Worm (Caenorhabditis elegans): ENCODE measurements around the gene tkr-3.

The tkr-3 gene

ce11 chrIV:5131781-5132180, 9.9 kb upstream of the tkr-3 start:
- TF ChIP-seq nhr-23 (tag; optimal IDR thresholded peaks at IDR 0.05), result peak; percentile 36
- peak in 2 of 3 experiments; percentile 43 to 80 for TF ChIP-seq elt-3 (tag; optimal IDR thresholded peaks at IDR 0.05)
- TF ChIP-seq fkh-2 (tag; optimal IDR thresholded peaks at IDR 0.05), result no peak
- TF ChIP-seq elt-2 (tag; optimal IDR thresholded peaks at IDR 0.05), result peak; percentile 1

- TF ChIP-seq nhr-11 (tag; optimal IDR thresholded peaks at IDR 0.05), result no peak
- TF ChIP-seq sea-2 (GFP tag; optimal IDR thresholded peaks at IDR 0.05), result no peak
- TF ChIP-seq snpc-4 (tag; optimal IDR thresholded peaks at IDR 0.05), result no peak
- TF ChIP-seq ceh-82 (tag; optimal IDR thresholded peaks at IDR 0.05), result no peak
- no peak for TF ChIP-seq nhr-77 (tag; optimal IDR thresholded peaks at IDR 0.05)
- TF ChIP-seq zag-1 (tag; optimal IDR thresholded peaks at IDR 0.05), result no peak
- TF ChIP-seq lsy-12 (tag; optimal IDR thresholded peaks at IDR 0.05), result no peak
- TF ChIP-seq jun-1 (tag; optimal IDR thresholded peaks at IDR 0.05), result no peak
- TF ChIP-seq elt-1 (tag; optimal IDR thresholded peaks at IDR 0.05), result no peak
- no peak for TF ChIP-seq pha-4 (tag; optimal IDR thresholded peaks at IDR 0.05)
- no peak for TF ChIP-seq fkh-10 (GFP tag; optimal IDR thresholded peaks at IDR 0.05)
- TF ChIP-seq elt-3 (tag; optimal IDR thresholded peaks at IDR 0.05), result no peak
- no peak for TF ChIP-seq nhr-12 (tag; optimal IDR thresholded peaks at IDR 0.05)
- TF ChIP-seq nhr-76 (tag; optimal IDR thresholded peaks at IDR 0.05), result no peak
- no peak for TF ChIP-seq egl-5 (tag; optimal IDR thresholded peaks at IDR 0.05)
Measured at ce11 chrIV:5111533-5111932, 10.4 kb downstream of the tkr-3 start, which contains the start of gene AC7.3. TSS of gene AC7.3 (plus strand) at chrIV:5111833.

ce11 chrIV:5110391-5110930, 11.4 kb downstream of the tkr-3 start:
- peak; percentile 28 for TF ChIP-seq egl-5 (tag; optimal IDR thresholded peaks at IDR 0.05)
- TF ChIP-seq lin-39 (tag; optimal IDR thresholded peaks at IDR 0.05), result peak; percentile 12
- no peak for TF ChIP-seq elt-2 (tag; optimal IDR thresholded peaks at IDR 0.05)

ce11 chrIV:5109943-5110342, 12.0 kb downstream of the tkr-3 start:
- TF ChIP-seq unc-39 (tag; optimal IDR thresholded peaks at IDR 0.05), result no peak
- TF ChIP-seq ceh-9 (tag; optimal IDR thresholded peaks at IDR 0.05), result no peak
- no peak for TF ChIP-seq nhr-77 (tag; optimal IDR thresholded peaks at IDR 0.05)
- TF ChIP-seq snpc-4 (tag; optimal IDR thresholded peaks at IDR 0.05), result no peak
- TF ChIP-seq elt-3 (tag; optimal IDR thresholded peaks at IDR 0.05), result no peak
- no peak for TF ChIP-seq ztf-4 (tag; optimal IDR thresholded peaks at IDR 0.05)
- no peak for TF ChIP-seq tbx-2 (tag; optimal IDR thresholded peaks at IDR 0.05)
- TF ChIP-seq hmg-11 (tag; optimal IDR thresholded peaks at IDR 0.05), result no peak
- no peak for TF ChIP-seq nhr-237 (tag; optimal IDR thresholded peaks at IDR 0.05)
- TF ChIP-seq sea-2 (GFP tag; optimal IDR thresholded peaks at IDR 0.05), result no peak
- TF ChIP-seq nhr-67 (tag; optimal IDR thresholded peaks at IDR 0.05), result no peak
- TF ChIP-seq egl-5 (tag; optimal IDR thresholded peaks at IDR 0.05), result no peak
- TF ChIP-seq nhr-11 (tag; optimal IDR thresholded peaks at IDR 0.05), result no peak
- TF ChIP-seq eor-1 (tag; optimal IDR thresholded peaks at IDR 0.05), result no peak
- no peak for TF ChIP-seq R02D3.7 (tag; optimal IDR thresholded peaks at IDR 0.05)

- TF ChIP-seq nhr-77 (tag; optimal IDR thresholded peaks at IDR 0.05) (no peak), tbx-2 (tag; optimal IDR thresholded peaks at IDR 0.05) (no peak), nhr-237 (tag; optimal IDR thresholded peaks at IDR 0.05) (no peak), snpc-4 (tag; optimal IDR thresholded peaks at IDR 0.05) (no peak), nhr-76 (tag; optimal IDR thresholded peaks at IDR 0.05) (no peak), aly-2 (tag; optimal IDR thresholded peaks at IDR 0.05) (no peak), zag-1 (tag; optimal IDR thresholded peaks at IDR 0.05) (no peak), sea-2 (GFP tag; optimal IDR thresholded peaks at IDR 0.05) (no peak), nhr-12 (tag; optimal IDR thresholded peaks at IDR 0.05) (no peak), fos-1 (tag; optimal IDR thresholded peaks at IDR 0.05) (no peak)
Measured at ce11 chrIV:5108971-5109370, 12.9 kb downstream of the tkr-3 start.

ce11 chrIV:5103229-5103894, 18.5 kb downstream of the tkr-3 start, which contains the start of gene C02B10.3:
TSS of gene C02B10.3 (minus strand) at chrIV:5103279.
- TF ChIP-seq egl-27 (tag; optimal IDR thresholded peaks at IDR 0.05) (no peak), hmg-11 (tag; optimal IDR thresholded peaks at IDR 0.05) (peak; percentile 76), lin-39 (tag; optimal IDR thresholded peaks at IDR 0.05) (peak; percentile 42), pha-4 (tag; optimal IDR thresholded peaks at IDR 0.05) (peak; percentile 22), fkh-10 (GFP tag; optimal IDR thresholded peaks at IDR 0.05) (peak; percentile 67), nfya-1 (tag; optimal IDR thresholded peaks at IDR 0.05; ENCODE audit: insufficient read depth) (peak; percentile 72), egl-5 (tag; optimal IDR thresholded peaks at IDR 0.05) (no peak), mdl-1 (tag; optimal IDR thresholded peaks at IDR 0.05) (no peak)
